Worm (Caenorhabditis elegans) whole organism, L1 larva: ENCODE measurements around the gene fbn-1.

ENCODE experiments used
- C04F5.9 ChIP-seq: sonication (generic microtip); optimal IDR thresholded peaks from 2 replicates; lab custom pipeline; 2016; ENCODE audit warnings: missing genetic modification characterization, missing compliant biosample characterization
- C34B4.2 ChIP-seq: sonication (generic microtip); optimal IDR thresholded peaks from 2 replicates; lab custom pipeline; 2017; ENCODE audit warnings: mild to moderate bottlenecking, missing genetic modification characterization, missing compliant biosample characterization
- F16B12.6 ChIP-seq: fragments of 150-350 bp; optimal IDR thresholded peaks from 2 replicates; lab custom pipeline; 2014; ENCODE audit warnings: missing biosample characterization, missing genetic modification characterization
- aly-2 ChIP-seq: fragments of 150-350 bp; optimal IDR thresholded peaks from 2 replicates; lab custom pipeline; 2014; ENCODE audit warnings: missing biosample characterization, missing genetic modification characterization
- ama-1 ChIP-seq: fragments of 150-350 bp; optimal IDR thresholded peaks from 2 replicates; lab custom pipeline; 2014
- blmp-1 ChIP-seq: fragments of 150-350 bp; optimal IDR thresholded peaks from 2 replicates; lab custom pipeline; 2014; ENCODE audit warnings: missing biosample characterization, missing genetic modification characterization
- ceh-63 ChIP-seq: fragments of 200-800 bp; sonication (Bioruptor generic); optimal IDR thresholded peaks from 2 replicates; lab custom pipeline; 2018; ENCODE audit warnings: mild to moderate bottlenecking, missing genetic modification characterization, missing compliant biosample characterization
- ceh-8 ChIP-seq: fragments of 200-800 bp; sonication (Bioruptor generic); optimal IDR thresholded peaks from 2 replicates; lab custom pipeline; 2018; ENCODE audit warnings: mild to moderate bottlenecking, missing genetic modification characterization, moderate library complexity, missing compliant biosample characterization
- ceh-82 ChIP-seq, 3 experiments: fragments of 150-350 bp in 1 of 3; sonication (generic microtip) in 2 of 3; optimal IDR thresholded peaks; 2 replicates each; lab custom pipeline; 2014 to 2017; ENCODE audit warnings: missing biosample characterization in 3 of 3, missing genetic modification characterization in 3 of 3
- ceh-90 ChIP-seq: sonication (generic microtip); optimal IDR thresholded peaks from 2 replicates; lab custom pipeline; 2016; ENCODE audit warnings: missing genetic modification characterization, missing compliant biosample characterization
- dpl-1 ChIP-seq, 3 experiments: fragments of 150-350 bp in 2 of 3; sonication (generic microtip) in 1 of 3; optimal IDR thresholded peaks; 2 replicates each; lab custom pipeline; 2014 to 2017; ENCODE audit warnings: missing biosample characterization in 3 of 3, missing genetic modification characterization in 3 of 3, missing genetic modification reagents in 3 of 3
- dsc-1 ChIP-seq: sonication (generic microtip); optimal IDR thresholded peaks from 2 replicates; lab custom pipeline; 2016; ENCODE audit warnings: mild to moderate bottlenecking, missing genetic modification characterization, missing compliant biosample characterization
- efl-1 ChIP-seq, 4 experiments: fragments of 150-350 bp; optimal IDR thresholded peaks in 3 of 4; peaks in 1 of 4; 1 replicate in 1 of 4; 2 replicates in 3 of 4; lab custom pipeline; 2014; ENCODE audit warnings: missing biosample characterization in 2 of 4, missing genetic modification characterization in 2 of 4, missing genetic modification reagents in 2 of 4
- efl-3 ChIP-seq: fragments of 200-800 bp; sonication (Bioruptor generic); optimal IDR thresholded peaks from 2 replicates; lab custom pipeline; 2018; ENCODE audit warnings: mild to moderate bottlenecking, missing genetic modification characterization, missing compliant biosample characterization
- elt-2 ChIP-seq: sonication (generic microtip); optimal IDR thresholded peaks from 2 replicates; lab custom pipeline; 2016; ENCODE audit warnings: missing genetic modification characterization, mild to moderate bottlenecking, inconsistent platforms, missing compliant biosample characterization, missing genetic modification reagents
- elt-3 ChIP-seq, 6 experiments: fragments of 150-350 bp in 1 of 6; sonication (generic microtip); optimal IDR thresholded peaks; 2 replicates each; lab custom pipeline; 2017 to 2018; ENCODE audit warnings: missing biosample characterization in 6 of 6, missing genetic modification characterization in 6 of 6, inconsistent platforms in 1 of 6
- fkh-8 ChIP-seq: sonication (generic microtip); optimal IDR thresholded peaks from 2 replicates; lab custom pipeline; 2016; ENCODE audit warnings: mild to moderate bottlenecking, missing genetic modification characterization, missing compliant biosample characterization
- grh-1 ChIP-seq: fragments of 200-800 bp; sonication (Bioruptor generic); IDR thresholded peaks from 2 replicates; pipeline ENCODE4 v1.3.6; 2022; ENCODE audit warnings: missing genetic modification reagents, missing genetic modification characterization, missing compliant biosample characterization
- hlh-17 ChIP-seq: fragments of 200-800 bp; sonication (Bioruptor generic); optimal IDR thresholded peaks from 2 replicates; lab custom pipeline; 2018; ENCODE audit warnings: missing genetic modification characterization, mild to moderate bottlenecking, missing compliant biosample characterization, moderate library complexity, borderline replicate concordance
- hpl-2 ChIP-seq: fragments of 150-350 bp; optimal IDR thresholded peaks from 2 replicates; lab custom pipeline; 2014; ENCODE audit warnings: missing biosample characterization, missing genetic modification reagents, missing genetic modification characterization
- lin-13 ChIP-seq: fragments of 150-350 bp; optimal IDR thresholded peaks from 2 replicates; lab custom pipeline; 2014; ENCODE audit warnings: missing biosample characterization, missing genetic modification reagents, missing genetic modification characterization
- lin-14 ChIP-seq: fragments of 200-800 bp; sonication (Bioruptor generic); optimal IDR thresholded peaks from 2 replicates; lab custom pipeline; 2018; ENCODE audit warnings: mild to moderate bottlenecking, missing genetic modification characterization, moderate library complexity, missing compliant biosample characterization
- lin-15B ChIP-seq: fragments of 150-350 bp; sonication (generic microtip); optimal IDR thresholded peaks from 3 replicates; lab custom pipeline; 2014; ENCODE audit warnings: missing biosample characterization, missing genetic modification characterization
- lin-39 ChIP-seq: fragments of 150-350 bp; optimal IDR thresholded peaks from 2 replicates; lab custom pipeline; 2014; ENCODE audit warnings: missing biosample characterization, missing genetic modification reagents, missing genetic modification characterization
- lir-3 ChIP-seq: sonication (generic microtip); optimal IDR thresholded peaks from 2 replicates; lab custom pipeline; 2016; ENCODE audit warnings: mild to moderate bottlenecking, missing genetic modification characterization, moderate library complexity, missing compliant biosample characterization; ENCODE audit not compliant: poor library complexity
- mef-2 ChIP-seq: fragments of 150-350 bp; optimal IDR thresholded peaks from 2 replicates; lab custom pipeline; 2014; ENCODE audit warnings: missing biosample characterization, missing genetic modification characterization
- mep-1 ChIP-seq: fragments of 150-350 bp; optimal IDR thresholded peaks from 2 replicates; lab custom pipeline; 2014; ENCODE audit warnings: missing biosample characterization, missing genetic modification characterization
- nhr-11 ChIP-seq: fragments of 150-350 bp; optimal IDR thresholded peaks from 2 replicates; lab custom pipeline; 2014; ENCODE audit warnings: missing biosample characterization, missing genetic modification characterization
- nhr-19 ChIP-seq: fragments of 200-800 bp; sonication (Bioruptor generic); conservative IDR thresholded peaks from 2 replicates; pipeline ENCODE4 v1.3.6; 2022; ENCODE audit warnings: missing genetic modification characterization, missing compliant biosample characterization
- nhr-20 ChIP-seq: sonication (generic microtip); optimal IDR thresholded peaks from 2 replicates; lab custom pipeline; 2016; ENCODE audit warnings: mild to moderate bottlenecking, missing genetic modification characterization, missing compliant biosample characterization
- nhr-237 ChIP-seq: fragments of 150-350 bp; optimal IDR thresholded peaks from 2 replicates; lab custom pipeline; 2014; ENCODE audit warnings: missing biosample characterization, missing genetic modification characterization
- nhr-28 ChIP-seq: fragments of 150-350 bp; optimal IDR thresholded peaks from 2 replicates; lab custom pipeline; 2014; ENCODE audit warnings: missing biosample characterization, missing genetic modification characterization
- nhr-71 ChIP-seq: sonication (generic microtip); optimal IDR thresholded peaks from 2 replicates; lab custom pipeline; 2016; ENCODE audit warnings: mild to moderate bottlenecking, missing genetic modification characterization, moderate library complexity, missing compliant biosample characterization
- nhr-76 ChIP-seq: sonication (generic microtip); optimal IDR thresholded peaks from 2 replicates; lab custom pipeline; 2017; ENCODE audit warnings: missing biosample characterization, missing genetic modification characterization
- nhr-85 ChIP-seq: sonication (generic microtip); peaks from one replicate; lab custom pipeline; 2016; ENCODE audit warnings: missing genetic modification characterization, inconsistent platforms, missing compliant biosample characterization
- nhr-90 ChIP-seq: sonication (generic microtip); optimal IDR thresholded peaks from 2 replicates; lab custom pipeline; 2016; ENCODE audit warnings: mild to moderate bottlenecking, missing genetic modification characterization, missing compliant biosample characterization; ENCODE audit not compliant: poor library complexity
- pag-3 ChIP-seq: sonication (generic microtip); optimal IDR thresholded peaks from 2 replicates; lab custom pipeline; 2017; ENCODE audit warnings: missing genetic modification characterization, mild to moderate bottlenecking, missing compliant biosample characterization, antibody characterized with exemption, borderline replicate concordance; ENCODE audit not compliant: insufficient read depth
- rnt-1 ChIP-seq: sonication (generic microtip); optimal IDR thresholded peaks from 2 replicates; lab custom pipeline; 2016; ENCODE audit warnings: mild to moderate bottlenecking, missing genetic modification characterization, moderate library complexity, missing compliant biosample characterization
- snu-23 ChIP-seq: sonication (generic microtip); optimal IDR thresholded peaks from 2 replicates; lab custom pipeline; 2016; ENCODE audit warnings: missing genetic modification characterization, missing compliant biosample characterization
- sptf-1 ChIP-seq: fragments of 150-350 bp; optimal IDR thresholded peaks from 2 replicates; lab custom pipeline; 2014; ENCODE audit warnings: missing biosample characterization, missing genetic modification characterization
- unc-86 ChIP-seq: sonication (generic microtip); optimal IDR thresholded peaks from 2 replicates; lab custom pipeline; 2016; ENCODE audit warnings: missing genetic modification characterization, missing compliant biosample characterization
- xbp-1 ChIP-seq: sonication (generic microtip); optimal IDR thresholded peaks from 2 replicates; lab custom pipeline; 2016; ENCODE audit warnings: missing genetic modification characterization, missing compliant biosample characterization
- zag-1 ChIP-seq: fragments of 150-350 bp; optimal IDR thresholded peaks from 2 replicates; lab custom pipeline; 2014; ENCODE audit warnings: missing biosample characterization, missing genetic modification characterization
- ztf-4 ChIP-seq: fragments of 150-350 bp; optimal IDR thresholded peaks from 2 replicates; lab custom pipeline; 2014; ENCODE audit warnings: missing biosample characterization, missing genetic modification characterization

The fbn-1 gene

ce11 chrIII:7643902-7644641 is 18.9 kb downstream of the fbn-1 start (continued):
- TF ChIP-seq F16B12.6 (tag; lab: Kevin White, UChicago) (peak; percentile 11), dpl-1 (GFP tag; optimal IDR thresholded peaks at IDR 0.05; lab: Kevin White, UChicago) (peak in 2 of 3 experiments; percentile 8 to 54), lin-13 (GFP tag; lab: Kevin White, UChicago) (no peak), unc-86 (no peak), sptf-1 (no peak), C04F5.9 (no peak), blmp-1 (tag; lab: Kevin White, UChicago) (peak; percentile 60), ceh-8 (no peak), nhr-71 (tag; lab: Kevin White, UChicago) (peak; percentile 76), ztf-4 (peak; percentile 27), nhr-11 (tag; lab: Kevin White, UChicago) (no peak), elt-3 (tag; optimal IDR thresholded peaks at IDR 0.05; lab: Kevin White, UChicago) (peak in 5 of 6 experiments; percentile 40 to 83 (median 64)), aly-2 (tag; lab: Kevin White, UChicago) (no peak), nhr-237 (tag; lab: Kevin White, UChicago) (no peak)

- TF ChIP-seq grh-1 (GFP tag; lab: Robert Waterston, UW) (no peak), hlh-17 (no peak), zag-1 (tag; lab: Kevin White, UChicago) (no peak), nhr-90 (tag; lab: Kevin White, UChicago) (peak; percentile 15), mep-1 (peak; percentile 37), ceh-8 (no peak), elt-3 (tag; optimal IDR thresholded peaks at IDR 0.05; lab: Kevin White, UChicago) (peak in 1 of 6 experiments; percentile 44), elt-2 (tag; lab: Kevin White, UChicago) (no peak), ceh-82 (tag; optimal IDR thresholded peaks at IDR 0.05; lab: Kevin White, UChicago) (no peak), pag-3 (tag; lab: Kevin White, UChicago) (peak; percentile 15), lin-14 (peak; percentile 81), efl-3 (GFP tag; lab: Kevin White, UChicago) (peak; percentile 37), ceh-63 (GFP tag; lab: Kevin White, UChicago) (no peak), ztf-4 (no peak), nhr-71 (tag; lab: Kevin White, UChicago) (peak; percentile 61), sptf-1 (no peak), dsc-1 (tag; lab: Kevin White, UChicago) (no peak), xbp-1 (tag; lab: Kevin White, UChicago) (no peak), nhr-20 (peak; percentile 67), efl-1 (optimal IDR thresholded peaks at IDR 0.05; lab: Kevin White, UChicago) (no peak), efl-1 (GFP tag; optimal IDR thresholded peaks at IDR 0.05 in 1 of 2; lab: Kevin White, UChicago) (peak in 1 of 2 experiments; percentile 40), dpl-1 (GFP tag; optimal IDR thresholded peaks at IDR 0.05; lab: Kevin White, UChicago) (peak in 1 of 3 experiments; percentile 11), nhr-85 (peak; percentile 95), lin-39 (tag; lab: Kevin White, UChicago) (peak; percentile 24), nhr-19 (0 out of 2 replicates have a peak, but pooled peaks have one; percentile 2), C34B4.2 (tag; lab: Kevin White, UChicago) (no peak), blmp-1 (tag; lab: Kevin White, UChicago) (peak; percentile 60), snu-23 (GFP tag; lab: Kevin White, UChicago) (peak; percentile 52), nhr-28 (no peak), rnt-1 (peak; percentile 38)
Observed at ce11 chrIII:7645075-7645474, 19.9 kb downstream of the fbn-1 start.

- TF ChIP-seq dsc-1 (tag; lab: Kevin White, UChicago) (no peak), nhr-76 (tag; lab: Kevin White, UChicago) (no peak), ama-1 (lab: Kevin White, UChicago) (no peak), lir-3 (tag; lab: Kevin White, UChicago) (no peak), ceh-90 (tag; lab: Kevin White, UChicago) (no peak), mep-1 (no peak), mef-2 (tag; lab: Kevin White, UChicago) (no peak), lin-15B (tag; lab: Kevin White, UChicago) (no peak), hpl-2 (GFP tag; lab: Kevin White, UChicago) (no peak), fkh-8 (no peak)
Observed at ce11 chrIII:7648841-7649240, 23.7 kb downstream of the fbn-1 start.
